Fruit fly (Drosophila melanogaster): ENCODE measurements around the gene CG2150.

Gene CG2150

DNA sequence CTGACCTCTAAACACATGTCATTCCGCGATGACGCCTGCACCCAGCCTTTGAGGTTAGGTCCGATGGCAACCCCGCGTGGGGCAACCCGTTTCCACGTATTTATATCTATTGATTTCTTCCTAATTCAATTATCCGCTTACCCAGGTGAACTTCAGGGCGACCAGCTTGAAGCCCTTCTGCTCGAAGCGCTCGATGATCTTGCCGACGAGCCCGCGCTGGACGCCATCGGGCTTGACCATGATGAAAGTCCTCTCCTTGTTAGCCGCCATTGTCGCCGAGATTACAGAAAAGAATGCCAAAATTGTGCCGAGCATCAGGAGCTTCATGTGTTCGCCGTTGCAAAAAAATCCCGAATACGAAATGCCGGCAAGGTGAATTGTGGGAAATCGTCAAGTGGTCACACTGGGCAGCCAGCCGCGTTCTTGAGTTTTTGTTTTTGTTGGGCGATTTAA lies 18.9 kb downstream of the CG2150 start, which contains the start of gene awd (continued):
- no peak for TF ChIP-seq ttk (GFP tag; IDR thresholded peaks at IDR 0.05)
- TF ChIP-seq otp (GFP tag; IDR thresholded peaks at IDR 0.05), result no peak
- no peak for TF ChIP-seq CG15479 (GFP tag; optimal IDR thresholded peaks at IDR 0.05)
- no peak for TF ChIP-seq Mad (GFP tag; optimal IDR thresholded peaks at IDR 0.05)
- TF ChIP-seq bsh (GFP tag; optimal IDR thresholded peaks at IDR 0.05), result no peak
- TF ChIP-seq wdn (GFP tag; IDR thresholded peaks at IDR 0.05), result no peak
- peak; percentile 16; the same call in 1 of the 2 replicates for TF ChIP-seq vvl (GFP tag; IDR thresholded peaks at IDR 0.05)
- no peak for TF ChIP-seq D19B (GFP tag; optimal IDR thresholded peaks at IDR 0.05)
- no peak for TF ChIP-seq eyg (GFP tag; optimal IDR thresholded peaks at IDR 0.05)
- peak; percentile 32 for TF ChIP-seq CG12769 (tag; optimal IDR thresholded peaks at IDR 0.05)
- no peak for TF ChIP-seq pita (GFP tag; optimal IDR thresholded peaks at IDR 0.05)
- TF ChIP-seq D19A (tag; optimal IDR thresholded peaks at IDR 0.05), result no peak
- TF ChIP-seq CG3065 (GFP tag; optimal IDR thresholded peaks at IDR 0.05), result no peak
- no peak for TF ChIP-seq CG4730 (GFP tag; IDR thresholded peaks at IDR 0.05)
- no peak for TF ChIP-seq Gug (GFP tag; IDR thresholded peaks at IDR 0.05)
- TF ChIP-seq CG17361 (GFP tag; IDR thresholded peaks at IDR 0.05), result no peak
- TF ChIP-seq CG18476 (GFP tag; optimal IDR thresholded peaks at IDR 0.05), result no peak
- no peak for TF ChIP-seq CG11696 (GFP tag; IDR thresholded peaks at IDR 0.05)
- TF ChIP-seq toy (GFP tag; IDR thresholded peaks at IDR 0.05), result no peak
- TF ChIP-seq Fer2 (tag; optimal IDR thresholded peaks at IDR 0.05), result no peak
- no peak for TF ChIP-seq C15 (GFP tag; IDR thresholded peaks at IDR 0.05)
- no peak for TF ChIP-seq ap (GFP tag; IDR thresholded peaks at IDR 0.05)
- no peak for TF ChIP-seq Ptx1 (GFP tag; IDR thresholded peaks at IDR 0.05)
- no peak for TF ChIP-seq ci (GFP tag; IDR thresholded peaks at IDR 0.05)
- no peak for TF ChIP-seq Lhr (GFP tag; optimal IDR thresholded peaks at IDR 0.05)
- no peak for TF ChIP-seq CG33557 (GFP tag; optimal IDR thresholded peaks at IDR 0.05)
- TF ChIP-seq cas (GFP tag; IDR thresholded peaks at IDR 0.05), result no peak
- TF ChIP-seq Fer3 (tag; optimal IDR thresholded peaks at IDR 0.05), result no peak
- no peak for TF ChIP-seq HLH54F (GFP tag; optimal IDR thresholded peaks at IDR 0.05)
- TF ChIP-seq stwl (tag; optimal IDR thresholded peaks at IDR 0.05), result peak; percentile 50
- TF ChIP-seq dati (GFP tag; IDR thresholded peaks at IDR 0.05), result no peak
- TF ChIP-seq br (optimal IDR thresholded peaks at IDR 0.05), result no peak
- no peak for TF ChIP-seq Neu2 (GFP tag; optimal IDR thresholded peaks at IDR 0.05; ENCODE audit: borderline replicate concordance)
- peak; percentile 30 for TF ChIP-seq pfk (GFP tag; optimal IDR thresholded peaks at IDR 0.05)
- no peak for TF ChIP-seq CG1832 (GFP tag; optimal IDR thresholded peaks at IDR 0.05)
- TF ChIP-seq Sry-δ (GFP tag; optimal IDR thresholded peaks at IDR 0.05), result peak; percentile 26
- no peak for TF ChIP-seq CG13775 (GFP tag; optimal IDR thresholded peaks at IDR 0.05)
- no peak for TF ChIP-seq CG2120 (GFP tag; optimal IDR thresholded peaks at IDR 0.05)
- no peak for TF ChIP-seq zfh1 (GFP tag; IDR thresholded peaks at IDR 0.05)
- no peak for TF ChIP-seq trh (GFP tag; optimal IDR thresholded peaks at IDR 0.05)
- TF ChIP-seq phol (tag; optimal IDR thresholded peaks at IDR 0.05), result peak; percentile 56
- no peak for TF ChIP-seq gcm (GFP tag; optimal IDR thresholded peaks at IDR 0.05)
- TF ChIP-seq CG8924 (tag; optimal IDR thresholded peaks at IDR 0.05), result peak; percentile 49
- peak; percentile 37 for TF ChIP-seq CG2116 (GFP tag; optimal IDR thresholded peaks at IDR 0.05)
- TF ChIP-seq HLH3B (GFP tag; IDR thresholded peaks at IDR 0.05), result no peak
- no peak for TF ChIP-seq ATbp (GFP tag; optimal IDR thresholded peaks at IDR 0.05)
- TF ChIP-seq CG12071 (GFP tag; optimal IDR thresholded peaks at IDR 0.05), result no peak
- no peak for TF ChIP-seq kni (GFP tag; optimal IDR thresholded peaks at IDR 0.05)
- TF ChIP-seq corto (GFP tag; optimal IDR thresholded peaks at IDR 0.05), result no peak
- TF ChIP-seq mld (GFP tag; IDR thresholded peaks at IDR 0.05; ENCODE audit: partially characterized antibody), result no peak
- TF ChIP-seq dpn (GFP tag; optimal IDR thresholded peaks at IDR 0.05), result peak in 1 of 2 experiments; percentile 1
- peak; percentile 15 for TF ChIP-seq Deaf1 (tag; optimal IDR thresholded peaks at IDR 0.05)

Data from whole organism, embryonic.